Worm (Caenorhabditis elegans) whole organism, L1 larva: ENCODE data around the gene F26F4.5.

Experiments used
- C34B4.2 ChIP-seq: sonication (generic microtip); optimal IDR thresholded peaks from 2 replicates; lab custom pipeline; 2017; ENCODE audit warnings: mild to moderate bottlenecking, missing genetic modification characterization, missing compliant biosample characterization
- Y116A8C.19 ChIP-seq: sonication (generic microtip); optimal IDR thresholded peaks from 2 replicates; lab custom pipeline; 2016; ENCODE audit warnings: missing compliant biosample characterization, missing genetic modification characterization, borderline replicate concordance
- alr-1 ChIP-seq: fragments of 200-800 bp; sonication (Bioruptor generic); optimal IDR thresholded peaks from 2 replicates; lab custom pipeline; 2018; ENCODE audit warnings: borderline replicate concordance, mild to moderate bottlenecking, missing genetic modification characterization, missing compliant biosample characterization
- ceh-88 ChIP-seq: fragments of 200-800 bp; sonication (Bioruptor generic); IDR thresholded peaks from 2 replicates; pipeline ENCODE4 v1.3.6; 2022; ENCODE audit warnings: missing genetic modification characterization, missing compliant biosample characterization
- dpl-1 ChIP-seq, 3 experiments: fragments of 150-350 bp in 2 of 3; sonication (generic microtip) in 1 of 3; optimal IDR thresholded peaks; 2 replicates each; lab custom pipeline; 2014 to 2017; ENCODE audit warnings: missing biosample characterization in 3 of 3, missing genetic modification characterization in 3 of 3, missing genetic modification reagents in 3 of 3
- dsc-1 ChIP-seq: sonication (generic microtip); optimal IDR thresholded peaks from 2 replicates; lab custom pipeline; 2016; ENCODE audit warnings: mild to moderate bottlenecking, missing genetic modification characterization, missing compliant biosample characterization
- efl-1 ChIP-seq, 4 experiments: fragments of 150-350 bp; optimal IDR thresholded peaks in 3 of 4; peaks in 1 of 4; 1 replicate in 1 of 4; 2 replicates in 3 of 4; lab custom pipeline; 2014; ENCODE audit warnings: missing biosample characterization in 2 of 4, missing genetic modification characterization in 2 of 4, missing genetic modification reagents in 2 of 4
- efl-3 ChIP-seq: fragments of 200-800 bp; sonication (Bioruptor generic); optimal IDR thresholded peaks from 2 replicates; lab custom pipeline; 2018; ENCODE audit warnings: mild to moderate bottlenecking, missing genetic modification characterization, missing compliant biosample characterization
- egl-27 ChIP-seq, 2 experiments: fragments of 150-350 bp in 1 of 2; sonication (generic microtip); optimal IDR thresholded peaks; 3 replicates each; lab custom pipeline; 2017 to 2018; ENCODE audit warnings: missing biosample characterization in 2 of 2, missing genetic modification characterization in 2 of 2, missing genetic modification reagents in 2 of 2
- elt-2 ChIP-seq: sonication (generic microtip); optimal IDR thresholded peaks from 2 replicates; lab custom pipeline; 2016; ENCODE audit warnings: missing genetic modification characterization, mild to moderate bottlenecking, inconsistent platforms, missing compliant biosample characterization, missing genetic modification reagents
- elt-3 ChIP-seq, 6 experiments: fragments of 150-350 bp in 1 of 6; sonication (generic microtip); optimal IDR thresholded peaks; 2 replicates each; lab custom pipeline; 2017 to 2018; ENCODE audit warnings: missing biosample characterization in 6 of 6, missing genetic modification characterization in 6 of 6, inconsistent platforms in 1 of 6
- ets-5 ChIP-seq: fragments of 200-800 bp; sonication (Bioruptor generic); IDR thresholded peaks from 2 replicates; pipeline ENCODE4 v1.3.6; 2022; ENCODE audit warnings: missing genetic modification characterization, missing compliant biosample characterization
- fkh-10 ChIP-seq: sonication (generic microtip); optimal IDR thresholded peaks from 2 replicates; lab custom pipeline; 2017; ENCODE audit warnings: missing biosample characterization, missing genetic modification reagents, missing genetic modification characterization
- fkh-4 ChIP-seq: sonication (generic microtip); optimal IDR thresholded peaks from 2 replicates; lab custom pipeline; 2016; ENCODE audit warnings: missing compliant biosample characterization, missing genetic modification characterization, borderline replicate concordance
- fos-1 ChIP-seq: fragments of 150-350 bp; optimal IDR thresholded peaks from 2 replicates; lab custom pipeline; 2014; ENCODE audit warnings: missing biosample characterization, missing genetic modification characterization
- grh-1 ChIP-seq: fragments of 200-800 bp; sonication (Bioruptor generic); IDR thresholded peaks from 2 replicates; pipeline ENCODE4 v1.3.6; 2022; ENCODE audit warnings: missing genetic modification reagents, missing genetic modification characterization, missing compliant biosample characterization
- jun-1 ChIP-seq: fragments of 150-350 bp; optimal IDR thresholded peaks from 2 replicates; lab custom pipeline; 2014; ENCODE audit warnings: missing biosample characterization, missing genetic modification reagents, missing genetic modification characterization
- lin-14 ChIP-seq: fragments of 200-800 bp; sonication (Bioruptor generic); optimal IDR thresholded peaks from 2 replicates; lab custom pipeline; 2018; ENCODE audit warnings: mild to moderate bottlenecking, missing genetic modification characterization, moderate library complexity, missing compliant biosample characterization
- lin-15B ChIP-seq: fragments of 150-350 bp; sonication (generic microtip); optimal IDR thresholded peaks from 3 replicates; lab custom pipeline; 2014; ENCODE audit warnings: missing biosample characterization, missing genetic modification characterization
- lin-39 ChIP-seq: fragments of 150-350 bp; optimal IDR thresholded peaks from 2 replicates; lab custom pipeline; 2014; ENCODE audit warnings: missing biosample characterization, missing genetic modification reagents, missing genetic modification characterization
- lir-3 ChIP-seq: sonication (generic microtip); optimal IDR thresholded peaks from 2 replicates; lab custom pipeline; 2016; ENCODE audit warnings: mild to moderate bottlenecking, missing genetic modification characterization, moderate library complexity, missing compliant biosample characterization; ENCODE audit not compliant: poor library complexity
- lsy-2 ChIP-seq, 2 experiments: fragments of 150-350 bp; optimal IDR thresholded peaks; 2 replicates each; lab custom pipeline; 2014; ENCODE audit warnings: missing biosample characterization in 2 of 2, missing genetic modification characterization in 2 of 2
- mef-2 ChIP-seq: fragments of 150-350 bp; optimal IDR thresholded peaks from 2 replicates; lab custom pipeline; 2014; ENCODE audit warnings: missing biosample characterization, missing genetic modification characterization
- nhr-19 ChIP-seq: fragments of 200-800 bp; sonication (Bioruptor generic); conservative IDR thresholded peaks from 2 replicates; pipeline ENCODE4 v1.3.6; 2022; ENCODE audit warnings: missing genetic modification characterization, missing compliant biosample characterization
- nhr-20 ChIP-seq: sonication (generic microtip); optimal IDR thresholded peaks from 2 replicates; lab custom pipeline; 2016; ENCODE audit warnings: mild to moderate bottlenecking, missing genetic modification characterization, missing compliant biosample characterization
- nhr-28 ChIP-seq: fragments of 150-350 bp; optimal IDR thresholded peaks from 2 replicates; lab custom pipeline; 2014; ENCODE audit warnings: missing biosample characterization, missing genetic modification characterization
- nhr-76 ChIP-seq: sonication (generic microtip); optimal IDR thresholded peaks from 2 replicates; lab custom pipeline; 2017; ENCODE audit warnings: missing biosample characterization, missing genetic modification characterization
- nhr-77 ChIP-seq: fragments of 150-350 bp; optimal IDR thresholded peaks from 2 replicates; lab custom pipeline; 2014; ENCODE audit warnings: missing biosample characterization, missing genetic modification characterization
- nhr-84 ChIP-seq: sonication (generic microtip); optimal IDR thresholded peaks from 2 replicates; lab custom pipeline; 2017; ENCODE audit warnings: missing biosample characterization, missing genetic modification characterization
- nhr-85 ChIP-seq: sonication (generic microtip); peaks from one replicate; lab custom pipeline; 2016; ENCODE audit warnings: missing genetic modification characterization, inconsistent platforms, missing compliant biosample characterization
- pag-3 ChIP-seq: sonication (generic microtip); optimal IDR thresholded peaks from 2 replicates; lab custom pipeline; 2017; ENCODE audit warnings: missing genetic modification characterization, mild to moderate bottlenecking, missing compliant biosample characterization, antibody characterized with exemption, borderline replicate concordance; ENCODE audit not compliant: insufficient read depth
- pax-3 ChIP-seq: fragments of 200-800 bp; sonication (Bioruptor generic); optimal IDR thresholded peaks from 2 replicates; lab custom pipeline; 2018; ENCODE audit warnings: mild to moderate bottlenecking, missing genetic modification characterization, moderate library complexity, missing compliant biosample characterization
- snu-23 ChIP-seq: sonication (generic microtip); optimal IDR thresholded peaks from 2 replicates; lab custom pipeline; 2016; ENCODE audit warnings: missing genetic modification characterization, missing compliant biosample characterization
- sox-4 ChIP-seq: sonication (generic microtip); optimal IDR thresholded peaks from 2 replicates; lab custom pipeline; 2016; ENCODE audit warnings: missing genetic modification characterization, missing compliant biosample characterization
- sptf-1 ChIP-seq: fragments of 150-350 bp; optimal IDR thresholded peaks from 2 replicates; lab custom pipeline; 2014; ENCODE audit warnings: missing biosample characterization, missing genetic modification characterization
- swsn-7 ChIP-seq: sonication (generic microtip); optimal IDR thresholded peaks from 2 replicates; lab custom pipeline; 2016; ENCODE audit warnings: missing genetic modification characterization, missing compliant biosample characterization
- tbx-2 ChIP-seq: sonication (generic microtip); optimal IDR thresholded peaks from 2 replicates; lab custom pipeline; 2016; ENCODE audit warnings: missing genetic modification characterization, missing compliant biosample characterization
- tlp-1 ChIP-seq: fragments of 150-350 bp; optimal IDR thresholded peaks from 2 replicates; lab custom pipeline; 2014; ENCODE audit warnings: missing biosample characterization, missing genetic modification characterization
- unc-62 ChIP-seq: fragments of 150-350 bp; optimal IDR thresholded peaks from 2 replicates; lab custom pipeline; 2014; ENCODE audit warnings: missing biosample characterization, missing genetic modification reagents, missing genetic modification characterization
- unc-98 ChIP-seq: fragments of 200-800 bp; sonication (Bioruptor generic); IDR thresholded peaks from 2 replicates; pipeline ENCODE4 v1.3.6; 2022; ENCODE audit warnings: missing genetic modification characterization, missing compliant biosample characterization
- xbp-1 ChIP-seq: sonication (generic microtip); optimal IDR thresholded peaks from 2 replicates; lab custom pipeline; 2016; ENCODE audit warnings: missing genetic modification characterization, missing compliant biosample characterization
- zag-1 ChIP-seq: fragments of 150-350 bp; optimal IDR thresholded peaks from 2 replicates; lab custom pipeline; 2014; ENCODE audit warnings: missing biosample characterization, missing genetic modification characterization
- zip-4 ChIP-seq: fragments of 200-800 bp; sonication (Bioruptor generic); optimal IDR thresholded peaks from 2 replicates; lab custom pipeline; 2018; ENCODE audit warnings: mild to moderate bottlenecking, missing genetic modification characterization, moderate library complexity, missing compliant biosample characterization
- ztf-11 ChIP-seq, 2 experiments: sonication (generic microtip); optimal IDR thresholded peaks; 2 replicates each; lab custom pipeline; 2016 to 2017; ENCODE audit warnings: missing genetic modification characterization in 2 of 2, missing biosample characterization in 1 of 2, missing compliant biosample characterization in 1 of 2
- ztf-4 ChIP-seq: fragments of 150-350 bp; optimal IDR thresholded peaks from 2 replicates; lab custom pipeline; 2014; ENCODE audit warnings: missing biosample characterization, missing genetic modification characterization

The F26F4.5 gene

ce11 chrIII:4917960-4918712 lies 27.1 kb upstream of the F26F4.5 start, which contains the start of gene rpb-8 (continued):
- TF ChIP-seq nhr-84, result no peak
- no peak for TF ChIP-seq lin-39
- no peak for TF ChIP-seq nhr-28 (tag; lab: Kevin White, UChicago)
- TF ChIP-seq ztf-11 (tag; optimal IDR thresholded peaks at IDR 0.05; lab: Kevin White, UChicago), result no peak
- no peak for TF ChIP-seq ceh-88 (GFP tag; lab: Robert Waterston, UW)
- TF ChIP-seq elt-3 (tag; optimal IDR thresholded peaks at IDR 0.05; lab: Kevin White, UChicago), result peak in 1 of 6 experiments; percentile 23
- peak; percentile 29 for TF ChIP-seq xbp-1
- peak; percentile 29 for TF ChIP-seq swsn-7 (tag; lab: Kevin White, UChicago)
- no peak for TF ChIP-seq nhr-85 (tag; lab: Kevin White, UChicago)
- TF ChIP-seq lir-3 (tag; lab: Kevin White, UChicago), result peak; percentile 37

ce11 chrIII:4917077-4917476 lies 26.0 kb upstream of the F26F4.5 start, which contains the start of gene rars-1:
Gene rars-1, minus strand, starts transcription at chrIII:4917177.
- TF ChIP-seq elt-3 (tag; optimal IDR thresholded peaks at IDR 0.05; lab: Kevin White, UChicago) (no peak), elt-2 (tag; lab: Kevin White, UChicago) (no peak), egl-27 (tag; optimal IDR thresholded peaks at IDR 0.05; lab: Kevin White, UChicago) (no peak), nhr-77 (no peak), Y116A8C.19 (no peak), efl-1 (optimal IDR thresholded peaks at IDR 0.05; lab: Kevin White, UChicago) (no peak), efl-1 (GFP tag; optimal IDR thresholded peaks at IDR 0.05 in 1 of 2; lab: Kevin White, UChicago) (peak in 1 of 2 experiments; percentile 52)

ce11 chrIII:4913736-4914135 lies 22.7 kb upstream of the F26F4.5 start:
- no peak for TF ChIP-seq lin-14 (GFP tag; lab: Kevin White, UChicago)
- TF ChIP-seq grh-1 (GFP tag; lab: Robert Waterston, UW), result no peak
- no peak for TF ChIP-seq dpl-1 (GFP tag; optimal IDR thresholded peaks at IDR 0.05; lab: Kevin White, UChicago)
- no peak for TF ChIP-seq xbp-1
- TF ChIP-seq lsy-2 (tag; optimal IDR thresholded peaks at IDR 0.05; lab: Kevin White, UChicago), result no peak
- TF ChIP-seq pag-3 (tag; lab: Kevin White, UChicago), result no peak
- no peak for TF ChIP-seq jun-1
- TF ChIP-seq ztf-4 (tag; lab: Kevin White, UChicago), result no peak
- no peak for TF ChIP-seq tbx-2
- TF ChIP-seq fkh-4 (tag; lab: Kevin White, UChicago), result no peak
- no peak for TF ChIP-seq Y116A8C.19
- TF ChIP-seq alr-1 (tag; lab: Kevin White, UChicago), result no peak
- TF ChIP-seq zip-4, result no peak
- no peak for TF ChIP-seq C34B4.2 (tag; lab: Kevin White, UChicago)
- TF ChIP-seq unc-98 (GFP tag; lab: Robert Waterston, UW), result no peak
- no peak for TF ChIP-seq fkh-10 (GFP tag; lab: Kevin White, UChicago)
- no peak for TF ChIP-seq sptf-1 (tag; lab: Kevin White, UChicago)
- no peak for TF ChIP-seq sox-4 (tag; lab: Kevin White, UChicago)

DNA sequence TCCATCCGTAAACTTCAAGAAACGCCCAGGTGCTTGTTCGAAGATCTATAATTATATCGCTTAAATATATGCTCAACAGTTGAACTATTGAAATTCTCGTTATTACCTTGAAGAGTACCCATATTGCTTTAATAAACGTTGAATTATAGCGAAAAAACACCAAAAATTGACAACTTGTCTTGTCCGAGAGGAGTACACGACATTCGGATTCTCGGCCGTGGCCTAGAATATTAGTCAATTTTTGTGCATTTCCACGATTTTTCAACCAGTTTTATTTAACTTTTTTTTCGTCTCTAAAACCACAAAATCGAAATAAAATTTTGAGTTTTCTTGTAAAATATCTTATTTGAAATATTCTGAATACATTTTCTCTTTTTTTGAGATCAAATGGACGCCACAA lies 21.3 kb upstream of the F26F4.5 start, which contains the start of the genes F26F4.9 and cee-1:
Gene F26F4.9, minus strand, starts transcription at position 205 of the 400 bp plus-strand sequence.
Gene cee-1, plus strand, starts transcription at position 383 of the 400 bp plus-strand sequence.
- TF ChIP-seq zag-1 (tag; lab: Kevin White, UChicago) (no peak), fos-1 (no peak), ets-5 (no peak), sox-4 (tag; lab: Kevin White, UChicago) (peak; percentile 87), elt-3 (tag; optimal IDR thresholded peaks at IDR 0.05; lab: Kevin White, UChicago) (peak in 1 of 6 experiments; percentile 14), nhr-19 (GFP tag; lab: Robert Waterston, UW) (peak; percentile 66), unc-62 (GFP tag; lab: Kevin White, UChicago) (no peak), efl-3 (no peak), pax-3 (tag; lab: Kevin White, UChicago) (peak; percentile 76), mef-2 (tag; lab: Kevin White, UChicago) (no peak), snu-23 (GFP tag; lab: Kevin White, UChicago) (peak; percentile 75), ceh-88 (GFP tag; lab: Robert Waterston, UW) (no peak), jun-1 (no peak), tlp-1 (tag; lab: Kevin White, UChicago) (no peak), nhr-76 (tag; lab: Kevin White, UChicago) (no peak), lin-15B (tag; lab: Kevin White, UChicago) (no peak), nhr-28 (tag; lab: Kevin White, UChicago) (no peak), pag-3 (tag; lab: Kevin White, UChicago) (no peak), dsc-1 (tag; lab: Kevin White, UChicago) (peak; percentile 84), nhr-20 (tag; lab: Kevin White, UChicago) (peak; percentile 74)
